Worm (Caenorhabditis elegans) whole organism, young adult: ENCODE data around the gene C04E6.13.

Experiments
- F52B5.7 ChIP-seq: sonication (generic microtip); optimal IDR thresholded peaks from 2 replicates; lab custom pipeline; 2016; ENCODE audit warnings: mild to moderate bottlenecking, missing genetic modification characterization, missing compliant biosample characterization
- aptf-3 ChIP-seq: fragments of 200-800 bp; sonication (Bioruptor generic); IDR thresholded peaks from 2 replicates; pipeline ENCODE4 v1.3.6; 2022; ENCODE audit warnings: missing genetic modification characterization, missing compliant biosample characterization
- bed-2 ChIP-seq: fragments of 200-800 bp; sonication (Bioruptor generic); IDR thresholded peaks from 2 replicates; pipeline ENCODE4 v1.3.6; 2022; ENCODE audit warnings: missing genetic modification reagents, missing genetic modification characterization, missing compliant biosample characterization
- egl-44 ChIP-seq: fragments of 200-800 bp; sonication (Bioruptor generic); IDR thresholded peaks from 2 replicates; pipeline ENCODE4 v1.3.6; 2022; ENCODE audit warnings: missing genetic modification reagents, missing genetic modification characterization, missing compliant biosample characterization
- unc-62 ChIP-seq: fragments of 150-350 bp; optimal IDR thresholded peaks from 2 replicates; lab custom pipeline; 2014; ENCODE audit warnings: missing biosample characterization, missing genetic modification reagents, missing genetic modification characterization

DNA sequence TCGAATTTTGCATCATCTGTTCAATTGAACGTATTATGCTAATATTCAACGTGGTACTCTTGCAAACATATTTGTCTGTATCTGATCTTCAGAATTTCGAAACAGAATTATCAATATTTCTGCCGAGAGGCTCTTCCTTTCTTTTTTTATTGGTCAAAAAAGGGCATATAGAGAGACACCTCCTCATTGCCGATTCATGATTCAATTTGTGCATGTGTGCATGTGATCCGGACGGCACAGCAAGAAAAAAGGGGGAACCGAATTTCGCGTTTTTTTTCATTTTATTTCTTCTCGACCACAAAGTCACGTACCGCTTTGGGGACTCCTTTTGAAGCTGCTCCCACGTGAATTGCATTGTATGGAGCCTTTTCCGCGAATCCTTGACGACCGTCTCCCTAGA is 49.0 kb downstream of the C04E6.13 start, which contains the start of gene mcp-1:
- TF ChIP-seq bed-2 (GFP tag; lab: Robert Waterston, UW), result no peak
- no peak for TF ChIP-seq aptf-3
- TF ChIP-seq F52B5.7 (tag; lab: Kevin White, UChicago), result no peak
- TF ChIP-seq egl-44 (GFP tag; lab: Robert Waterston, UW), result no peak
- TF ChIP-seq unc-62, result no peak
